Worm (Caenorhabditis elegans): Measurements from ENCODE around the gene bas-1.

The bas-1 gene

DNA sequence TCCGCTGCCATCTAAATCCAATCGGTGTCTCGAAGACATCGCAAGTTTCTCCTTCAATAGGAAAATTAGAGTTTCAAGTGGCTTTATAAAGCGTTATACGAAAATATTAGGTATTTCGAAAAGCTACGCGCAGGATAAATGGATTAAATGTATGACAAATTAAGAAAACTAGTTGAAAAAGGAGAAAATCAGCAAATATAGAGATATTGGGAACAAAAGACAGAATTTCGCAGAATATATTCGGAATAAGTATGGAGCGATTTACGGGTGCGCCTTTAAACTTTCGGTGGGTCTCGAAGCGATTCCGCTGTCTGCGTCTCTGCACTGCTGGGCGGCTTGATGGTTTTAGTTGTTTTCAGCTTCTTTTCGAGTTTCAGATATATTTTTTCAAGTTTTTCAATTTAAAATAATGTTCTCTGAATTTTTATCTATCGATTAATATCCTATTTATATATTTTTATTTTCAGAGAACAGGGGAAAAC, 20.4 kb upstream of the bas-1 start, which contains the start of the genes ddx-15 and ucr-1:
Gene ddx-15, minus strand, starts transcription at position 51 of the 482 bp plus-strand sequence.
Gene ucr-1, plus strand, starts transcription at position 468 of the 482 bp plus-strand sequence.
- no peak for TF ChIP-seq unc-62 (GFP tag; optimal IDR thresholded peaks at IDR 0.05)

DNA sequence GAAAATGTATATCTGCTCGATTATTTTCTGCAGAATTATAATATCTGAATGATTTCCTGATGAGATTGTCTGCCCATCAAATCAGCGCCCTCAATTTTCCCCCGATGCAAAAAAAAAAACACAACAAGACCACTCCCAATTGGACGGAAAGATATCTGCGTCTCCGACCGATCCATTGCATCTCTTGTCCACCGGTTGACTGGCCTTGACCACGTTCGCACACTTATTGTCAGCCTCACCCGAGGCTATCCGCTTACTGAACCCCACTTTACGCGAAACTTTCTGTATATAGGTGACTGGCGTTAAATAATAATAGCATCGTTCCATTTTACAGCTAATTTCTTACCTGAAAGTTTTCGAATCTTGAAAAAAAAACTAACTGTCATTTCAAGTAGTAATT, 17.7 kb upstream of the bas-1 start:
- TF ChIP-seq unc-62 (GFP tag; optimal IDR thresholded peaks at IDR 0.05), result no peak

ce11 chrIII:5595445-5595844, 16.6 kb upstream of the bas-1 start, which contains the start of gene ced-6:
TSS of gene ced-6 (plus strand) at chrIII:5595771.
- no peak for TF ChIP-seq unc-62 (GFP tag; optimal IDR thresholded peaks at IDR 0.05)

DNA sequence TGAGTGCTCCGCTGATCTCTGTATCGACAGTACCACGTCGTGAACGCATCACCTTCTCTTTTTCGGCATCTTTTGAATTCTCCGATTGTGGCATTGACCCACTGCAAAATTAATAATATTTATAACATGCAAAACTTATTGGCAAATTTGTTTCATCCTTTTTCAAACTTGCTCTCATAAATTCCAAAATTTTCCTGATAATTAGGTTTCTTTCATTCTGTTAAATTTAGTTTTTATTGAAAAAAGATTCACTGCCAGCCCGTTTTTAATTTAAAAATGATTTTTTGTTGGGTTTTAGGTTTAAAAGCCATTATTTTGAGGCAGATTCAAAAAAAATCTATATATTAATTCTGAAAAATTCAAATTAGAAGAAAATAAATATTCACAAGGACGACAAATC, 12.1 kb upstream of the bas-1 start, which contains the start of gene wdr-37:
Gene wdr-37, minus strand, starts transcription at position 101 of the 400 bp plus-strand sequence.
- TF ChIP-seq unc-62 (GFP tag; optimal IDR thresholded peaks at IDR 0.05), result no peak

- no peak for TF ChIP-seq unc-62 (GFP tag; optimal IDR thresholded peaks at IDR 0.05)
These were observed 10.1 kb upstream of the bas-1 start for ce11 chrIII:5601999-5602398.

DNA sequence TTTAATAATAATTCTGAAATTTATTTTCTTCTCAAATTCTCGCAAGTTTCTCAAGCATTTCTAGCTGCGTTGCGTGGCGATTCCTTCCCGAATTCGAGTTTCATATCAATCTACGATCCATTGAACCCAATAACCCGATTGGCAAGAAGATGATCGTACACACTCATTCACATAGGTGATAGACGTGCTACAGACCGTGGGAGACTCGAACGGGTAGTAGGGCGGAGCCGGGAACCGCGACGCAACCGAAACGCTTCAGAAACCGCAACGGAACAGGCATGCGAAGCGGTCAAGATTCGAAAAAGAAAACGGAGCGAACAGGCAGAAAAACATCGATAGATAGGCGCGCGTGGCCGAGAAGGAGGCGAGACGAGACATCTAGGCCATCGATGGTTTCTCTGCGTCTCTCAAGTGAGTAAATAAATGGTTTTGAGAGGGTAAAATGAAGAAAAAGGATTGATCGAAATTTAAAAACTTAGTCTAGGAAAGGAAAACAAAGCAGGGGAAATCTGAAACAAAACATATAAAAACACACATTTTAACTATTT, 8.6 kb upstream of the bas-1 start, which contains the start of gene madf-11:
Gene madf-11, minus strand, starts transcription at position 51 of the 548 bp plus-strand sequence.
- TF ChIP-seq unc-62 (GFP tag; optimal IDR thresholded peaks at IDR 0.05), result no peak

DNA sequence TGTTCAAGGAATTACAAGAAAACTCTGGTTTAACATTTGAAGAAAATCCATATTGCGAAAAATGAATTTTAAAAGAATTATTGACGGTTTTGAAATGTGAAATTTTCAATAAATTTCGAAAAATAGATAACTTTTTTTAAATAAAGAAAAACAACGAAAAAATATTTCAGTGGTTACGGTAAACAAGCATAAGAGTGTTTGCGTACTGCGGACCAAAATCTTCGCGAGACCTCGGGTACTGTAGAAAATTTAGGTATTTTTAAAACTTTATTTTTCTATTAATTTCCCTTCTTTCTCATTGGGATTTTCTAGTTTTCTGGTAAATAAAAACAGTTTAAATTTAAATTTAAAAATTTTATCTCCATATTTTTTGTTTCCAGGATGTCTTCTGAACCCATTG, 8.0 kb upstream of the bas-1 start, which contains the start of gene xnd-1:
Gene xnd-1, plus strand, starts transcription at position 381 of the 400 bp plus-strand sequence.
- no peak for TF ChIP-seq unc-62 (GFP tag; optimal IDR thresholded peaks at IDR 0.05)

DNA sequence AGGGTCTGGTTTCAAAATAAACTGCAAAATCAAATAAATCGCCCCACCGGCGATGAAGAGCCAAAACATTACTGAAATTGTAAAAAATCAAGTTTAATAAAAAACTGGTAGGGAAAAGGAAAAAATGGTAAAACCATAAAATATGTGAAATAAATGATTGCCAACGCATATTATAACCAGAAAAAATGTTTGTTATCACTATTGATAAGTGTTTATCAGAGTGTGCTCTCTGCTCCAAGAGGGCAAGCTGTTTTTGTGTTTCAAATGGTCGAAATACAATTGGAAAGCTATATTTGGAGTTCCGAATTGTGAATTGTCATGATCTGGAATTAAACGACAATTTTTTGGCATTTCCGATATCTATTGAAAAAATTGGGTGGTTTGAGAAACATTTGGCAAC, 1.8 kb upstream of the bas-1 start, which contains the start of gene C05D2.8:
Gene C05D2.8, minus strand, starts transcription at position 71 of the 400 bp plus-strand sequence.
- no peak for TF ChIP-seq unc-62 (GFP tag; optimal IDR thresholded peaks at IDR 0.05)

DNA sequence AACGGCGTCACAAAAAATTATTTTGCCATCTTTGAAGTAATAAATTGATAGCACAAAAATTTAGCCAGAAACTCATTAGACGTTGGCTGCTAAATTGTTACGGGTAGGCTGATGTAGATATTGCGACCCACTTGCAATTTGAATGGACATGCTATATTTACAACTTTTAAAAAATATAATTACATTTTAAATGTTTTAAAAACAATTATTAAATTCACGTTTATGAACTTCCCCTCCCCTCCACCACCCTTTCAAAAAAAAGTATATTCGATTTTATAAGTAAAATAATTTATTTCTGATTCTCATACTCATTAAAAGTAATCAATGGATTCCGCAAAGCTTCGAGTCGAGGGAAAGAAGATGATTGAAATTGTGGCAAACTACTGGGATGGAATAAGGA, 2.6 kb downstream of the bas-1 start, which contains the start of gene basl-1:
Gene basl-1, plus strand, starts transcription at position 301 of the 400 bp plus-strand sequence.
- no peak for TF ChIP-seq unc-62 (GFP tag; optimal IDR thresholded peaks at IDR 0.05)

DNA sequence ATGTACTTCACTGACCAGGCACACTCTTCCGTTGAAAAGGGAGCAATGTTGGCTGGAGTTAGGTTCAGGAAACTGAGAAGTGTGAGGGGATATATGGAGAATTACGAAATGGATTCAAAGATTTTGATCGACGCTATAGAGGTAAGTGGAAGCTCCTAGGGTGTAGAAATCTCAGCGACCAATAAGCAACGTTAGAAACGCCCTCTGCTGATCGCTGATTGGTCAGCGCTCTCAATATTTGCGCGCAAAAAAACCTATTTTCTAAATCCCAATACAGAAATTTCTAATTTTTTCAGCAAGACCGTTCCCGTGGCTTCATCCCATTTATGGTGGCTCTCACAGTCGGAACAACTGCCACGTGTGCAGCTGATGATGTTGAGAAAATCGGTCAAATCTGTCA, 3.6 kb downstream of the bas-1 start:
- TF ChIP-seq unc-62 (GFP tag; optimal IDR thresholded peaks at IDR 0.05), result no peak

- no peak for TF ChIP-seq unc-62 (GFP tag; optimal IDR thresholded peaks at IDR 0.05)
These were observed 8.1 kb downstream of the bas-1 start for ce11 chrIII:5620186-5620585.

DNA sequence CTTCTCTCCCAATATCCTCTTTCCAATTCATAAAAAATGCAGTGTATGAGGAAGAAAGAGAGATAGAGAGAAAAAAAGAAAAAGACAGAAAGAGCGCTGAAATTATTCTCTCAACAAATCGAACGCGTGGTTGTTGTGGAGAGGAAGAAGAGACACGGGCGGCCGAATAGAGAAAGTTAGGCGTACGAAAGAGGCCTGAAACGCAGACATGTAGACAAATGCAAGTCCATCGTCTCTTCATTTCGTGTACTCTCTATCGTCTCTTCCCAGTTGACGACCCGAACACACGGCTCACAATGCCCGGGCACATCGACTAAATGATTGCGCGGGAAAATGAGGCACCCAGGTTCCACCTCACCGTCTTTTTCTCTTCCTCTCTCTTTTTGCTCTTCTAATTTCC, 9.2 kb downstream of the bas-1 start:
- no peak for TF ChIP-seq unc-62 (GFP tag; optimal IDR thresholded peaks at IDR 0.05)

ce11 chrIII:5622232-5623009, 10.3 kb downstream of the bas-1 start:
- TF ChIP-seq unc-62 (GFP tag; optimal IDR thresholded peaks at IDR 0.05), result no peak

ce11 chrIII:5623418-5623817, 11.3 kb downstream of the bas-1 start:
- no peak for TF ChIP-seq unc-62 (GFP tag; optimal IDR thresholded peaks at IDR 0.05)

- TF ChIP-seq unc-62 (GFP tag; optimal IDR thresholded peaks at IDR 0.05), result no peak
These were observed 12.8 kb downstream of the bas-1 start, which contains the start of gene daf-4 for ce11 chrIII:5624835-5625234. TSS of gene daf-4 (plus strand) at chrIII:5625135.

DNA sequence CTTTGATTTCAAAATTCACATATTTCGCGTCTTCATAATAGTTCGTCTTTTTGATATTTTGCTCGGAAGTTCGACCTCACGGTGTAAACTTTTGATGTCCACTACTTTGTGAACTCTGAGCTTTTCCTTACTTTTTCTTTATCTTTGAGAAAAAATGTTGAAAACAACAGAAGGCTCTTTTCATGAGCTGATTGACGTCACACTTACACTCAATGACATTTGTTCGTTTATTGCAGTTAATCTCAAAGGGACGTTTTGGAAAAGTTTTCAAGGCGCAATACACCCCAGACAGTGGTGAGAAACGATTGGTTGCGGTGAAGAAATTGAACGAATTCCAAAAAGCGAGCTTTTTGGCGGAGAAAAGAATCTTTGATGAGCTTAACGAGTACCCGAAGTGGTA, 17.2 kb downstream of the bas-1 start:
- no peak for TF ChIP-seq unc-62 (GFP tag; optimal IDR thresholded peaks at IDR 0.05)

- TF ChIP-seq unc-62 (GFP tag; optimal IDR thresholded peaks at IDR 0.05), result no peak
These were observed 18.3 kb downstream of the bas-1 start for ce11 chrIII:5630350-5630749.

Data from whole organism, dauer.